Worm (Caenorhabditis elegans): ENCODE data around the gene T22F3.7.

The T22F3.7 gene

ce11 chrV:3588223-3588622 lies 12.2 kb downstream of the T22F3.7 start (continued):
- no peak for TF ChIP-seq lin-35 (GFP tag; optimal IDR thresholded peaks at IDR 0.05)
- TF ChIP-seq snpc-1.3 (tag; optimal IDR thresholded peaks at IDR 0.05; ENCODE audit: insufficient read depth) = peak; percentile 10
- no peak for TF ChIP-seq unc-130 (GFP tag; optimal IDR thresholded peaks at IDR 0.05)
- TF ChIP-seq madf-8 (GFP tag; conservative IDR thresholded peaks at IDR 0.05) = 0 out of 2 replicates have a peak, but pooled peaks have one; percentile 5
- TF ChIP-seq Y67H2A.10 (GFP tag; conservative IDR thresholded peaks at IDR 0.05) = no peak
- TF ChIP-seq ccch-3 (GFP tag; optimal IDR thresholded peaks at IDR 0.05) = no peak
- TF ChIP-seq aptf-3 (GFP tag; IDR thresholded peaks at IDR 0.05) = no peak
- no peak for TF ChIP-seq mcd-1 (GFP tag; IDR thresholded peaks at IDR 0.05)
- no peak for TF ChIP-seq attf-3 (GFP tag; conservative IDR thresholded peaks at IDR 0.05)
- no peak for TF ChIP-seq egrh-3 (GFP tag; IDR thresholded peaks at IDR 0.05)
- peak; percentile 28 for TF ChIP-seq nhr-90 (tag; optimal IDR thresholded peaks at IDR 0.05)
- TF ChIP-seq bed-1 (GFP tag; IDR thresholded peaks at IDR 0.05) = no peak
- peak; percentile 86 for TF ChIP-seq tbp1 (GFP tag; optimal IDR thresholded peaks at IDR 0.05)
- no peak for TF ChIP-seq nhr-120 (GFP tag; IDR thresholded peaks at IDR 0.05)
- no peak for TF ChIP-seq attf-6 (GFP tag; IDR thresholded peaks at IDR 0.05)
- TF ChIP-seq pha-4 (tag; optimal IDR thresholded peaks at IDR 0.05) = no peak
- no peak for TF ChIP-seq zfh-2 (GFP tag; conservative IDR thresholded peaks at IDR 0.05)

ce11 chrV:3587633-3588032 lies 12.8 kb downstream of the T22F3.7 start:
- TF ChIP-seq gei-17 (GFP tag; optimal IDR thresholded peaks at IDR 0.05) = no peak
- TF ChIP-seq nhr-80 (tag; optimal IDR thresholded peaks at IDR 0.05) = no peak
- TF ChIP-seq Y56A3A.18 (GFP tag; IDR thresholded peaks at IDR 0.05) = no peak
- TF ChIP-seq nfya-1 (tag; optimal IDR thresholded peaks at IDR 0.05; ENCODE audit: borderline replicate concordance, insufficient read depth) = no peak
- peak; percentile 88 for TF ChIP-seq cebp-1 (GFP tag; IDR thresholded peaks at IDR 0.05)
- TF ChIP-seq cebp-1 (tag; optimal IDR thresholded peaks at IDR 0.05) = peak; percentile 98
- no peak for TF ChIP-seq egl-44 (GFP tag; IDR thresholded peaks at IDR 0.05)
- TF ChIP-seq D2030.7 (GFP tag; IDR thresholded peaks at IDR 0.05) = no peak
- peak; percentile 53 for TF ChIP-seq mcd-1 (GFP tag; IDR thresholded peaks at IDR 0.05)
- TF ChIP-seq nhr-90 (tag; optimal IDR thresholded peaks at IDR 0.05) = no peak
- TF ChIP-seq K11D2.4 (GFP tag; IDR thresholded peaks at IDR 0.05) = no peak
- TF ChIP-seq F37B4.10 (GFP tag; IDR thresholded peaks at IDR 0.05) = no peak
- TF ChIP-seq T26A5.8 (tag; optimal IDR thresholded peaks at IDR 0.05) = no peak
- no peak for TF ChIP-seq hsf-1 (GFP tag; IDR thresholded peaks at IDR 0.05)
- no peak for TF ChIP-seq ztf-26 (tag; optimal IDR thresholded peaks at IDR 0.05)
- no peak for TF ChIP-seq ztf-18 (tag; optimal IDR thresholded peaks at IDR 0.05)
- no peak for TF ChIP-seq C06A6.2 (GFP tag; conservative IDR thresholded peaks at IDR 0.05)
- no peak for TF ChIP-seq akir-1 (GFP tag; optimal IDR thresholded peaks at IDR 0.05)
- no peak for TF ChIP-seq rec-8 (tag; optimal IDR thresholded peaks at IDR 0.05)
- no peak for TF ChIP-seq ztf-22 (GFP tag; optimal IDR thresholded peaks at IDR 0.05)
- TF ChIP-seq nfya-2 (GFP tag; IDR thresholded peaks at IDR 0.05) = no peak
- TF ChIP-seq madf-8 (GFP tag; conservative IDR thresholded peaks at IDR 0.05) = no peak
- no peak for TF ChIP-seq nhr-120 (GFP tag; IDR thresholded peaks at IDR 0.05)
- no peak for TF ChIP-seq C17E4.6 (GFP tag; IDR thresholded peaks at IDR 0.05)
- TF ChIP-seq hmg-1.2 (GFP tag; IDR thresholded peaks at IDR 0.05) = 0 out of 2 replicates have a peak, but pooled peaks have one; percentile 11
- TF ChIP-seq tbx-9 (tag; optimal IDR thresholded peaks at IDR 0.05; ENCODE audit: borderline replicate concordance) = no peak
- no peak for TF ChIP-seq lsy-27 (tag; optimal IDR thresholded peaks at IDR 0.05; ENCODE audit: borderline replicate concordance, insufficient read depth)
- no peak for TF ChIP-seq sptf-2 (GFP tag; optimal IDR thresholded peaks at IDR 0.05)
- no peak for TF ChIP-seq ZK185.1 (tag; optimal IDR thresholded peaks at IDR 0.05; ENCODE audit: poor library complexity, severe bottlenecking)
- no peak for TF ChIP-seq pbrm-1 (GFP tag; IDR thresholded peaks at IDR 0.05)
- TF ChIP-seq lir-1 (GFP tag; conservative IDR thresholded peaks at IDR 0.05) = no peak
- no peak for TF ChIP-seq ztf-28 (GFP tag; IDR thresholded peaks at IDR 0.05)
- no peak for TF ChIP-seq ztf-6 (GFP tag; IDR thresholded peaks at IDR 0.05)
- TF ChIP-seq attf-3 (GFP tag; conservative IDR thresholded peaks at IDR 0.05) = 0 out of 2 replicates have a peak, but pooled peaks have one; percentile 29
- TF ChIP-seq xnd-1 (tag; optimal IDR thresholded peaks at IDR 0.05) = no peak
